Worm (Caenorhabditis elegans) whole organism, dauer: ENCODE data around the gene best-9.

ENCODE experiments used
- unc-62 ChIP-seq: sonication (generic microtip); optimal IDR thresholded peaks from 2 replicates; lab custom pipeline; 2017; ENCODE audit warnings: missing biosample characterization, missing genetic modification reagents, missing genetic modification characterization

best-9 gene

ce11 chrIV:6552036-6552435, 8.5 kb upstream of the best-9 start:
- TF ChIP-seq unc-62 (GFP tag; lab: Kevin White, UChicago), result no peak

ce11 chrIV:6554865-6555264, 5.7 kb upstream of the best-9 start:
- no peak for TF ChIP-seq unc-62 (GFP tag; lab: Kevin White, UChicago)

- TF ChIP-seq unc-62 (GFP tag; lab: Kevin White, UChicago), result no peak
These were observed 4.9 kb upstream of the best-9 start, which contains the start of gene paqr-1 for ce11 chrIV:6555388-6556330. TSS of gene paqr-1 (minus strand) at chrIV:6555438.

- TF ChIP-seq unc-62 (GFP tag; lab: Kevin White, UChicago), result no peak
These were observed 3.7 kb upstream of the best-9 start, which contains the start of gene try-3 for ce11 chrIV:6556624-6557368. TSS of gene try-3 (plus strand) at chrIV:6557155.

ce11 chrIV:6562039-6562438, 1.5 kb downstream of the best-9 start:
- TF ChIP-seq unc-62 (GFP tag; lab: Kevin White, UChicago), result no peak

- TF ChIP-seq unc-62 (GFP tag; lab: Kevin White, UChicago), result no peak
These were observed 5.1 kb downstream of the best-9 start for ce11 chrIV:6565605-6566004.

- no peak for TF ChIP-seq unc-62 (GFP tag; lab: Kevin White, UChicago)
These were observed 11.7 kb downstream of the best-9 start, which contains the start of gene bicd-1 for ce11 chrIV:6572238-6572637. TSS of gene bicd-1 (minus strand) at chrIV:6572338.

ce11 chrIV:6572655-6573054, 12.1 kb downstream of the best-9 start:
- TF ChIP-seq unc-62 (GFP tag; lab: Kevin White, UChicago), result no peak

ce11 chrIV:6574343-6574742, 13.8 kb downstream of the best-9 start:
- TF ChIP-seq unc-62 (GFP tag; lab: Kevin White, UChicago), result no peak

ce11 chrIV:6575959-6576727, 15.6 kb downstream of the best-9 start:
- no peak for TF ChIP-seq unc-62 (GFP tag; lab: Kevin White, UChicago)

- no peak for TF ChIP-seq unc-62 (GFP tag; lab: Kevin White, UChicago)
These were observed 16.2 kb downstream of the best-9 start for ce11 chrIV:6576728-6577101.

ce11 chrIV:6577914-6578313, 17.4 kb downstream of the best-9 start, which contains the start of gene C43G2.3:
TSS of gene C43G2.3 (plus strand) at chrIV:6578214.
- no peak for TF ChIP-seq unc-62 (GFP tag; lab: Kevin White, UChicago)

ce11 chrIV:6581658-6582057, 21.1 kb downstream of the best-9 start:
- TF ChIP-seq unc-62 (GFP tag; lab: Kevin White, UChicago), result no peak

ce11 chrIV:6582604-6583003, 22.1 kb downstream of the best-9 start, which contains the start of gene odr-8:
TSS of gene odr-8 (minus strand) at chrIV:6582704.
- TF ChIP-seq unc-62 (GFP tag; lab: Kevin White, UChicago), result no peak

- TF ChIP-seq unc-62 (GFP tag; lab: Kevin White, UChicago), result no peak
These were observed 24.9 kb downstream of the best-9 start, which contains the start of the genes F38A5.2 and dnj-11 for ce11 chrIV:6585397-6585921. TSS of gene F38A5.2 (minus strand) at chrIV:6585400. TSS of gene dnj-11 (plus strand) at chrIV:6585871.
